Worm (Caenorhabditis elegans) whole organism, young adult: ENCODE results near the gene sre-30.

ENCODE experiments used
- B0035.1 ChIP-seq: sonication (generic microtip); optimal IDR thresholded peaks from 2 replicates; lab custom pipeline; 2016; ENCODE audit warnings: missing genetic modification characterization, mild to moderate bottlenecking, missing compliant biosample characterization, missing genotype, missing genetic modification reagents
- B0336.3 ChIP-seq: fragments of 200-800 bp; sonication (Bioruptor generic); IDR thresholded peaks from 2 replicates; pipeline ENCODE4 v1.3.6; 2022; ENCODE audit warnings: missing genetic modification characterization, missing compliant biosample characterization
- C06A6.2 ChIP-seq: fragments of 200-800 bp; sonication (Bioruptor generic); conservative IDR thresholded peaks from 2 replicates; pipeline ENCODE4 v1.3.6; 2022; ENCODE audit warnings: missing genetic modification characterization, missing compliant biosample characterization
- D2030.7 ChIP-seq: fragments of 200-800 bp; sonication (Bioruptor generic); IDR thresholded peaks from 2 replicates; pipeline ENCODE4 v1.3.6; 2022; ENCODE audit warnings: missing genetic modification reagents, missing genetic modification characterization, missing compliant biosample characterization
- F10E7.11 ChIP-seq: sonication (generic microtip); optimal IDR thresholded peaks from 2 replicates; lab custom pipeline; 2017; ENCODE audit warnings: mild to moderate bottlenecking, missing genetic modification characterization, moderate library complexity, missing compliant biosample characterization
- F23B12.7 ChIP-seq: sonication (generic microtip); optimal IDR thresholded peaks from 2 replicates; lab custom pipeline; 2017; ENCODE audit warnings: missing genetic modification characterization, mild to moderate bottlenecking, missing compliant biosample characterization, antibody characterized with exemption, moderate library complexity; ENCODE audit not compliant: insufficient read depth
- F55B11.4 ChIP-seq: sonication (generic microtip); optimal IDR thresholded peaks from 2 replicates; lab custom pipeline; 2016; ENCODE audit warnings: missing compliant biosample characterization, missing genetic modification characterization, borderline replicate concordance; ENCODE audit not compliant: insufficient read depth
- F57C9.4 ChIP-seq: sonication (generic microtip); optimal IDR thresholded peaks from 2 replicates; lab custom pipeline; 2017; ENCODE audit warnings: mild to moderate bottlenecking, missing genetic modification characterization, missing compliant biosample characterization
- K12H6.12 ChIP-seq: fragments of 200-800 bp; sonication (Bioruptor generic); optimal IDR thresholded peaks from 2 replicates; lab custom pipeline; 2018; ENCODE audit warnings: mild to moderate bottlenecking, missing genetic modification characterization, missing compliant biosample characterization
- Y53G8AR.9 ChIP-seq: fragments of 200-800 bp; sonication (Bioruptor generic); conservative IDR thresholded peaks from 2 replicates; pipeline ENCODE4 v1.3.6; 2022; ENCODE audit warnings: missing genetic modification reagents, missing genetic modification characterization, missing compliant biosample characterization
- Y67H2A.10 ChIP-seq: fragments of 200-800 bp; sonication (Bioruptor generic); conservative IDR thresholded peaks from 2 replicates; pipeline ENCODE4 v1.3.6; 2022; ENCODE audit warnings: missing genetic modification reagents, missing genetic modification characterization, missing compliant biosample characterization
- Y95B8A.8 ChIP-seq: fragments of 200-800 bp; sonication (Bioruptor generic); IDR thresholded peaks from 2 replicates; pipeline ENCODE4 v1.3.6; 2022; ENCODE audit warnings: missing genetic modification reagents, missing genetic modification characterization, missing compliant biosample characterization
- aptf-2 ChIP-seq: fragments of 200-800 bp; sonication (Bioruptor generic); conservative IDR thresholded peaks from 2 replicates; pipeline ENCODE4 v1.3.6; 2022; ENCODE audit warnings: missing genetic modification reagents, missing genetic modification characterization, missing compliant biosample characterization
- aptf-3 ChIP-seq: fragments of 200-800 bp; sonication (Bioruptor generic); IDR thresholded peaks from 2 replicates; pipeline ENCODE4 v1.3.6; 2022; ENCODE audit warnings: missing genetic modification characterization, missing compliant biosample characterization
- bed-1 ChIP-seq: fragments of 200-800 bp; sonication (Bioruptor generic); IDR thresholded peaks from 2 replicates; pipeline ENCODE4 v1.3.6; 2022; ENCODE audit warnings: missing genetic modification reagents, missing genetic modification characterization, missing compliant biosample characterization
- cebp-1 ChIP-seq, 2 experiments: fragments of 200-800 bp in 1 of 2; sonication (Bioruptor generic) in 1 of 2; sonication (generic microtip) in 1 of 2; IDR thresholded peaks in 1 of 2; optimal IDR thresholded peaks in 1 of 2; 2 replicates each; pipeline versions ENCODE4 v1.3.6 to Lab custom; 2017 to 2022; ENCODE audit warnings: missing compliant biosample characterization in 2 of 2, missing genetic modification characterization in 2 of 2, mild to moderate bottlenecking in 1 of 2, missing genetic modification reagents in 1 of 2, moderate library complexity in 1 of 2
- chd-7 ChIP-seq: sonication (generic microtip); optimal IDR thresholded peaks from 2 replicates; lab custom pipeline; 2016; ENCODE audit warnings: mild to moderate bottlenecking, missing genetic modification characterization, moderate library complexity, missing compliant biosample characterization
- die-1 ChIP-seq: sonication (generic microtip); optimal IDR thresholded peaks from 2 replicates; lab custom pipeline; 2016; ENCODE audit warnings: missing genotype, mild to moderate bottlenecking, missing genetic modification characterization, missing compliant biosample characterization
- dpff-1 ChIP-seq: sonication (generic microtip); optimal IDR thresholded peaks from 2 replicates; lab custom pipeline; 2017; ENCODE audit warnings: mild to moderate bottlenecking, missing genetic modification characterization, missing compliant biosample characterization
- dpl-1 ChIP-seq: fragments of 150-350 bp; optimal IDR thresholded peaks from 2 replicates; lab custom pipeline; 2014; ENCODE audit warnings: missing biosample characterization, missing genetic modification reagents, missing genetic modification characterization
- egl-18 ChIP-seq: fragments of 200-800 bp; sonication (Bioruptor generic); IDR thresholded peaks from 2 replicates; pipeline ENCODE4 v1.3.6; 2022; ENCODE audit warnings: missing genetic modification reagents, missing genetic modification characterization, missing compliant biosample characterization
- egrh-3 ChIP-seq: fragments of 200-800 bp; sonication (Bioruptor generic); IDR thresholded peaks from 2 replicates; pipeline ENCODE4 v1.3.6; 2022; ENCODE audit warnings: missing genetic modification reagents, missing genetic modification characterization, missing compliant biosample characterization
- ekl-4 ChIP-seq: fragments of 200-800 bp; sonication (Bioruptor generic); IDR thresholded peaks from 2 replicates; pipeline ENCODE4 v1.3.6; 2022; ENCODE audit warnings: missing genetic modification reagents, missing genetic modification characterization, missing compliant biosample characterization
- lag-1 ChIP-seq: fragments of 200-800 bp; sonication (Bioruptor generic); IDR thresholded peaks from 2 replicates; pipeline ENCODE4 v1.3.6; 2022; ENCODE audit warnings: missing genetic modification reagents, missing genetic modification characterization, missing compliant biosample characterization
- lin-35 ChIP-seq, 3 experiments: fragments of 150-350 bp in 2 of 3; sonication (generic microtip) in 1 of 3; optimal IDR thresholded peaks; 2 replicates each; lab custom pipeline; 2014 to 2018; ENCODE audit warnings: missing biosample characterization in 3 of 3, missing genetic modification characterization in 3 of 3, missing genetic modification reagents in 3 of 3
- lsl-1 ChIP-seq: fragments of 200-800 bp; sonication (Bioruptor generic); optimal IDR thresholded peaks from 2 replicates; lab custom pipeline; 2018; ENCODE audit warnings: mild to moderate bottlenecking, missing genetic modification characterization, moderate library complexity, missing compliant biosample characterization
- mcd-1 ChIP-seq: fragments of 200-800 bp; sonication (Bioruptor generic); IDR thresholded peaks from 2 replicates; pipeline ENCODE4 v1.3.6; 2022; ENCODE audit warnings: missing genetic modification reagents, missing genetic modification characterization, missing compliant biosample characterization
- nhr-120 ChIP-seq: fragments of 200-800 bp; sonication (Bioruptor generic); IDR thresholded peaks from 2 replicates; pipeline ENCODE4 v1.3.6; 2022; ENCODE audit warnings: missing genetic modification characterization, missing compliant biosample characterization
- nhr-179 ChIP-seq: sonication (generic microtip); optimal IDR thresholded peaks from 2 replicates; lab custom pipeline; 2016; ENCODE audit warnings: mild to moderate bottlenecking, missing genetic modification characterization, missing compliant biosample characterization
- nhr-80 ChIP-seq: sonication (generic microtip); optimal IDR thresholded peaks from 2 replicates; lab custom pipeline; 2016; ENCODE audit warnings: missing genetic modification characterization, missing compliant biosample characterization
- pbrm-1 ChIP-seq: fragments of 200-800 bp; sonication (Bioruptor generic); IDR thresholded peaks from 2 replicates; pipeline ENCODE4 v1.3.6; 2022; ENCODE audit warnings: missing genetic modification reagents, missing genetic modification characterization, missing compliant biosample characterization
- rcor-1 ChIP-seq: fragments of 200-800 bp; sonication (Bioruptor generic); IDR thresholded peaks from 2 replicates; pipeline ENCODE4 v1.3.6; 2022; ENCODE audit warnings: missing genetic modification reagents, missing genetic modification characterization, missing compliant biosample characterization
- rec-8 ChIP-seq, 2 experiments: sonication (generic microtip); optimal IDR thresholded peaks; 2 replicates each; lab custom pipeline; 2016; ENCODE audit warnings: mild to moderate bottlenecking in 2 of 2, missing genetic modification characterization in 2 of 2, missing genetic modification reagents in 2 of 2, missing genotype in 2 of 2, missing biosample characterization in 1 of 2, missing compliant biosample characterization in 1 of 2, moderate library complexity in 1 of 2
- repo-1 ChIP-seq: sonication (generic microtip); optimal IDR thresholded peaks from 2 replicates; lab custom pipeline; 2017; ENCODE audit warnings: mild to moderate bottlenecking, missing genetic modification characterization, missing compliant biosample characterization
- rpc-1 ChIP-seq, 2 experiments: fragments of 150-350 bp in 1 of 2; sonication (generic microtip) in 1 of 2; optimal IDR thresholded peaks; 2 replicates each; lab custom pipeline; 2014 to 2018; ENCODE audit warnings: missing biosample characterization in 1 of 2, missing genetic modification characterization in 1 of 2, missing genetic modification reagents in 1 of 2, missing genotype in 1 of 2
- snpc-1.1 ChIP-seq: sonication (generic microtip); optimal IDR thresholded peaks from 2 replicates; lab custom pipeline; 2017; ENCODE audit warnings: missing genetic modification characterization, mild to moderate bottlenecking, missing compliant biosample characterization, antibody characterized with exemption, moderate library complexity, missing genotype, missing genetic modification reagents; ENCODE audit not compliant: insufficient read depth
- snpc-4 ChIP-seq, 5 experiments: fragments of 150-350 bp in 1 of 5; sonication (generic microtip) in 4 of 5; optimal IDR thresholded peaks; 2 replicates each; lab custom pipeline; 2014 to 2018; ENCODE audit warnings: missing genetic modification characterization in 5 of 5, missing biosample characterization in 3 of 5, antibody characterized with exemption in 2 of 5, mild to moderate bottlenecking in 2 of 5, missing compliant biosample characterization in 2 of 5, missing genotype in 2 of 5, moderate library complexity in 2 of 5, missing genetic modification reagents in 1 of 5
- tbx-9 ChIP-seq: sonication (generic microtip); optimal IDR thresholded peaks from 2 replicates; lab custom pipeline; 2016; ENCODE audit warnings: borderline replicate concordance, missing genetic modification characterization, inconsistent platforms, missing compliant biosample characterization
- tlf-1 ChIP-seq: fragments of 200-800 bp; sonication (Bioruptor generic); optimal IDR thresholded peaks from 2 replicates; lab custom pipeline; 2018; ENCODE audit warnings: mild to moderate bottlenecking, missing genetic modification characterization, missing compliant biosample characterization
- xnd-1 ChIP-seq: sonication (generic microtip); optimal IDR thresholded peaks from 2 replicates; lab custom pipeline; 2016; ENCODE audit warnings: missing genotype, missing genetic modification reagents, missing genetic modification characterization, missing compliant biosample characterization
- zfh-2 ChIP-seq: fragments of 200-800 bp; sonication (Bioruptor generic); conservative IDR thresholded peaks from 2 replicates; pipeline ENCODE4 v1.3.6; 2022; ENCODE audit warnings: missing genetic modification reagents, missing genetic modification characterization, missing compliant biosample characterization
- ztf-18 ChIP-seq: sonication (generic microtip); optimal IDR thresholded peaks from 2 replicates; lab custom pipeline; 2016; ENCODE audit warnings: missing genotype, mild to moderate bottlenecking, missing genetic modification characterization, missing compliant biosample characterization
- ztf-22 ChIP-seq: fragments of 200-800 bp; sonication (Bioruptor generic); optimal IDR thresholded peaks from 2 replicates; lab custom pipeline; 2018; ENCODE audit warnings: mild to moderate bottlenecking, missing genetic modification characterization, moderate library complexity, missing compliant biosample characterization
- ztf-25 ChIP-seq: fragments of 200-800 bp; sonication (Bioruptor generic); IDR thresholded peaks from 2 replicates; pipeline ENCODE4 v1.3.6; 2022; ENCODE audit warnings: missing genetic modification reagents, missing genetic modification characterization, missing compliant biosample characterization
- ztf-28 ChIP-seq: fragments of 200-800 bp; sonication (Bioruptor generic); IDR thresholded peaks from 2 replicates; pipeline ENCODE4 v1.3.6; 2022; ENCODE audit warnings: missing genetic modification reagents, missing genetic modification characterization, missing compliant biosample characterization
- ztf-3 ChIP-seq: fragments of 200-800 bp; sonication (Bioruptor generic); optimal IDR thresholded peaks from 2 replicates; lab custom pipeline; 2018; ENCODE audit warnings: mild to moderate bottlenecking, missing genetic modification characterization, missing compliant biosample characterization
- ztf-6 ChIP-seq: fragments of 200-800 bp; sonication (Bioruptor generic); IDR thresholded peaks from 2 replicates; pipeline ENCODE4 v1.3.6; 2022; ENCODE audit warnings: missing genetic modification reagents, missing genetic modification characterization, missing compliant biosample characterization

The sre-30 gene

ce11 chrII:12362262-12362661, 44.0 kb downstream of the sre-30 start:
- TF ChIP-seq tlf-1 (GFP tag; lab: Kevin White, UChicago): no peak
- peak; percentile 71 for TF ChIP-seq die-1 (tag; lab: Kevin White, UChicago)
- TF ChIP-seq aptf-3: no peak
- TF ChIP-seq ekl-4 (GFP tag; lab: Robert Waterston, UW): no peak
- TF ChIP-seq ztf-3: no peak
- peak; percentile 15 for TF ChIP-seq lsl-1 (GFP tag; lab: Kevin White, UChicago)
- no peak for TF ChIP-seq F57C9.4 (tag; lab: Kevin White, UChicago)
- no peak for TF ChIP-seq xnd-1 (tag; lab: Kevin White, UChicago)
- no peak for TF ChIP-seq pbrm-1 (GFP tag; lab: Robert Waterston, UW)
- TF ChIP-seq ztf-25 (GFP tag; lab: Robert Waterston, UW): peak; percentile 14; the same call in 1 of the 2 replicates
- peak; percentile 52 for TF ChIP-seq rpc-1 (optimal IDR thresholded peaks at IDR 0.05; lab: Kevin White, UChicago)
- TF ChIP-seq rpc-1 (tag; optimal IDR thresholded peaks at IDR 0.05; lab: Kevin White, UChicago): peak; percentile 75
- no peak for TF ChIP-seq egrh-3 (GFP tag; lab: Robert Waterston, UW)
- TF ChIP-seq C06A6.2 (GFP tag; lab: Robert Waterston, UW): no peak
- TF ChIP-seq zfh-2 (GFP tag; lab: Robert Waterston, UW): no peak
- no peak for TF ChIP-seq aptf-2 (GFP tag; lab: Robert Waterston, UW)
- TF ChIP-seq snpc-4 (GFP tag; optimal IDR thresholded peaks at IDR 0.05; lab: Kevin White, UChicago): no peak
- TF ChIP-seq snpc-4 (tag; optimal IDR thresholded peaks at IDR 0.05; lab: Kevin White, UChicago): peak in 1 of 4 experiments; percentile 33
- no peak for TF ChIP-seq lin-35 (GFP tag; optimal IDR thresholded peaks at IDR 0.05; lab: Kevin White, UChicago)
- TF ChIP-seq K12H6.12 (tag; lab: Kevin White, UChicago): no peak
- 0 out of 2 replicates have a peak, but pooled peaks have one; percentile 30 for TF ChIP-seq rcor-1 (GFP tag; lab: Robert Waterston, UW)
- TF ChIP-seq tbx-9 (tag; lab: Kevin White, UChicago): no peak
- TF ChIP-seq Y95B8A.8 (GFP tag; lab: Robert Waterston, UW): 0 out of 2 replicates have a peak, but pooled peaks have one; percentile 17
- TF ChIP-seq dpff-1 (tag; lab: Kevin White, UChicago): no peak
- no peak for TF ChIP-seq cebp-1 (GFP tag; IDR thresholded peaks at IDR 0.05; lab: Robert Waterston, UW)
- peak; percentile 17 for TF ChIP-seq cebp-1 (tag; optimal IDR thresholded peaks at IDR 0.05; lab: Kevin White, UChicago)
- peak; percentile 67 for TF ChIP-seq D2030.7 (GFP tag; lab: Robert Waterston, UW)
- TF ChIP-seq lag-1 (GFP tag; lab: Robert Waterston, UW): no peak
- no peak for TF ChIP-seq ztf-6
- no peak for TF ChIP-seq snpc-1.1 (tag; lab: Kevin White, UChicago)
- no peak for TF ChIP-seq mcd-1
- no peak for TF ChIP-seq Y67H2A.10
- TF ChIP-seq F55B11.4: no peak
- no peak for TF ChIP-seq Y53G8AR.9
- TF ChIP-seq dpl-1 (GFP tag; lab: Kevin White, UChicago): no peak
- TF ChIP-seq repo-1: no peak
- no peak for TF ChIP-seq B0336.3 (GFP tag; lab: Robert Waterston, UW)
- TF ChIP-seq bed-1 (GFP tag; lab: Robert Waterston, UW): no peak
- no peak for TF ChIP-seq ztf-22
- TF ChIP-seq chd-7 (tag; lab: Kevin White, UChicago): no peak
- no peak for TF ChIP-seq egl-18 (GFP tag; lab: Robert Waterston, UW)
- TF ChIP-seq F23B12.7 (tag; lab: Kevin White, UChicago): peak; percentile 56
- TF ChIP-seq F10E7.11: no peak
- no peak for TF ChIP-seq ztf-28 (GFP tag; lab: Robert Waterston, UW)
- no peak for TF ChIP-seq B0035.1 (tag; lab: Kevin White, UChicago)
- no peak for TF ChIP-seq ztf-18 (tag; lab: Kevin White, UChicago)
- no peak for TF ChIP-seq nhr-120 (GFP tag; lab: Robert Waterston, UW)
- TF ChIP-seq nhr-80 (tag; lab: Kevin White, UChicago): no peak
- no peak for TF ChIP-seq rec-8 (tag; optimal IDR thresholded peaks at IDR 0.05; lab: Kevin White, UChicago)
- TF ChIP-seq nhr-179 (tag; lab: Kevin White, UChicago): no peak
